Fruit fly (Drosophila melanogaster) whole organism, embryonic: ENCODE results near the gene CG33770.

ENCODE experiments used
- CG11093 ChIP-seq: fragments of 200-800 bp; sonication (Bioruptor generic); IDR thresholded peaks from 3 replicates; pipeline ENCODE4 v1.3.6; 2022; ENCODE audit warnings: missing biosample characterization, missing genetic modification characterization
- CG15479 ChIP-seq: fragments of 200-800 bp; sonication (Bioruptor generic); optimal IDR thresholded peaks from 3 replicates; lab custom pipeline; 2019; ENCODE audit warnings: missing biosample characterization, mild to moderate bottlenecking, missing genetic modification characterization, moderate library complexity
- CG2199 ChIP-seq: fragments of 200-800 bp; sonication (Bioruptor generic); IDR thresholded peaks from 3 replicates; pipeline ENCODE4 v1.3.6; 2022; ENCODE audit warnings: missing biosample characterization, missing genetic modification characterization
- CG34376 ChIP-seq: fragments of 200-800 bp; sonication (Bioruptor generic); optimal IDR thresholded peaks from 2 replicates; lab custom pipeline; 2018; ENCODE audit warnings: missing biosample characterization, mild to moderate bottlenecking, missing genetic modification characterization
- CG4360 ChIP-seq: fragments of 200-800 bp; sonication (Bioruptor generic); IDR thresholded peaks from 2 replicates; pipeline ENCODE4 v1.3.6; 2022; ENCODE audit warnings: missing biosample characterization, missing genetic modification characterization
- CG5180 ChIP-seq: fragments of 200-800 bp; sonication (Bioruptor generic); optimal IDR thresholded peaks from 3 replicates; lab custom pipeline; 2017; ENCODE audit warnings: missing biosample characterization, missing genetic modification characterization, mild to moderate bottlenecking, moderate library complexity, missing genetic modification reagents
- CG6791 ChIP-seq: fragments of 200-800 bp; sonication (Bioruptor generic); IDR thresholded peaks from 3 replicates; pipeline ENCODE4 v1.3.6; 2022; ENCODE audit warnings: missing biosample characterization, missing genetic modification characterization; ENCODE audit not compliant: partially characterized antibody
- CG8290 ChIP-seq, 3 experiments: fragments of 200-800 bp; sonication (Bioruptor generic); optimal IDR thresholded peaks; 2 replicates each; lab custom pipeline; 2016 to 2019; ENCODE audit warnings: missing biosample characterization in 3 of 3, missing genetic modification characterization in 3 of 3, mild to moderate bottlenecking in 2 of 3, moderate library complexity in 1 of 3
- CTCF ChIP-seq: fragments of 200-800 bp; sonication (Bioruptor generic); optimal IDR thresholded peaks from 2 replicates; lab custom pipeline; 2017; ENCODE audit warnings: missing biosample characterization, mild to moderate bottlenecking, missing genetic modification characterization, moderate library complexity
- Deaf1 ChIP-seq: fragments of 200-800 bp; optimal IDR thresholded peaks from 3 replicates; lab custom pipeline; 2019; ENCODE audit warnings: missing biosample characterization, mild to moderate bottlenecking, missing genetic modification characterization, moderate library complexity
- Dip2 ChIP-seq: fragments of 200-800 bp; sonication (Bioruptor generic); IDR thresholded peaks from 2 replicates; pipeline ENCODE4 v1.3.6; 2022; ENCODE audit warnings: missing biosample characterization, missing genetic modification characterization
- Doc2 ChIP-seq: fragments of 200-800 bp; sonication (Bioruptor generic); IDR thresholded peaks from 2 replicates; pipeline ENCODE4 v1.3.6; 2022; ENCODE audit warnings: missing biosample characterization, missing genetic modification characterization
- Ets65A ChIP-seq: fragments of 200-800 bp; sonication (Bioruptor generic); peaks from one replicate; lab custom pipeline; 2016; ENCODE audit warnings: missing biosample characterization, missing genetic modification characterization
- HLH54F ChIP-seq: fragments of 200-800 bp; sonication (Bioruptor generic); optimal IDR thresholded peaks from 3 replicates; lab custom pipeline; 2016; ENCODE audit warnings: missing biosample characterization, missing genetic modification characterization
- Hmr ChIP-seq: fragments of 200-800 bp; sonication (Bioruptor generic); optimal IDR thresholded peaks from 3 replicates; lab custom pipeline; 2017; ENCODE audit warnings: mild to moderate bottlenecking, missing biosample characterization, missing genetic modification reagents, missing genetic modification characterization
- Mad ChIP-seq: fragments of 200-800 bp; sonication (Bioruptor generic); optimal IDR thresholded peaks from 2 replicates; lab custom pipeline; 2016; ENCODE audit warnings: missing biosample characterization, missing genetic modification characterization
- Med ChIP-seq: fragments of 200-800 bp; sonication (Bioruptor generic); peaks from one replicate; lab custom pipeline; 2016; ENCODE audit warnings: missing biosample characterization, missing genetic modification characterization, mild to moderate bottlenecking, inconsistent platforms, moderate library complexity
- cg ChIP-seq: fragments of 200-800 bp; sonication (Bioruptor generic); optimal IDR thresholded peaks from 3 replicates; lab custom pipeline; 2019; ENCODE audit warnings: missing biosample characterization, mild to moderate bottlenecking, missing genetic modification characterization, moderate library complexity
- crp ChIP-seq, 2 experiments: fragments of 200-800 bp; sonication (Bioruptor generic); optimal IDR thresholded peaks; 2 replicates in 1 of 2; 3 replicates in 1 of 2; lab custom pipeline; 2017; ENCODE audit warnings: missing biosample characterization in 2 of 2, missing genetic modification characterization in 2 of 2, mild to moderate bottlenecking in 1 of 2, moderate library complexity in 1 of 2
- ems ChIP-seq: fragments of 200-800 bp; sonication (Bioruptor generic); optimal IDR thresholded peaks from 3 replicates; lab custom pipeline; 2016; ENCODE audit warnings: missing biosample characterization, missing genetic modification characterization
- ewg ChIP-seq: fragments of 200-800 bp; sonication (Bioruptor generic); optimal IDR thresholded peaks from 3 replicates; lab custom pipeline; 2017; ENCODE audit warnings: mild to moderate bottlenecking, missing biosample characterization, missing genetic modification reagents, missing genetic modification characterization
- eyg ChIP-seq: fragments of 200-800 bp; sonication (Bioruptor generic); optimal IDR thresholded peaks from 3 replicates; lab custom pipeline; 2016; ENCODE audit warnings: missing biosample characterization, missing genetic modification characterization
- gce ChIP-seq: fragments of 200-800 bp; sonication (Bioruptor generic); IDR thresholded peaks from 3 replicates; pipeline ENCODE4 v1.3.6; 2022; ENCODE audit warnings: missing biosample characterization, missing genetic modification characterization
- hkb ChIP-seq, 2 experiments: fragments of 200-800 bp in 1 of 2; fragments of >200 bp in 1 of 2; sonication (Bioruptor generic) in 1 of 2; IDR thresholded peaks in 1 of 2; optimal IDR thresholded peaks in 1 of 2; 2 replicates each; pipeline versions ENCODE4 v1.3.6 to Lab custom; 2017 to 2022; ENCODE audit warnings: missing biosample characterization in 1 of 2, missing genetic modification characterization in 1 of 2
- jumu ChIP-seq: fragments of 200-800 bp; sonication (Bioruptor generic); optimal IDR thresholded peaks from 3 replicates; lab custom pipeline; 2016; ENCODE audit warnings: missing biosample characterization, missing genetic modification characterization
- phol ChIP-seq: fragments of 200-800 bp; sonication (Bioruptor generic); optimal IDR thresholded peaks from 3 replicates; lab custom pipeline; 2018; ENCODE audit warnings: missing biosample characterization, mild to moderate bottlenecking, missing genetic modification characterization, moderate library complexity
- pita ChIP-seq: fragments of 200-800 bp; sonication (Bioruptor generic); optimal IDR thresholded peaks from 2 replicates; lab custom pipeline; 2017; ENCODE audit warnings: missing biosample characterization, mild to moderate bottlenecking, missing genetic modification characterization
- repo ChIP-seq: fragments of 200-800 bp; sonication (Bioruptor generic); optimal IDR thresholded peaks from 2 replicates; lab custom pipeline; 2016; ENCODE audit warnings: missing biosample characterization, missing genetic modification characterization
- sens ChIP-seq: fragments of 200-800 bp; sonication (Bioruptor generic); peaks from one replicate; lab custom pipeline; 2016; ENCODE audit warnings: missing biosample characterization, missing genetic modification characterization
- stwl ChIP-seq: fragments of 200-800 bp; sonication (Bioruptor generic); optimal IDR thresholded peaks from 3 replicates; lab custom pipeline; 2018; ENCODE audit warnings: missing biosample characterization, mild to moderate bottlenecking, missing genetic modification characterization, moderate library complexity
- tap ChIP-seq: fragments of 200-800 bp; optimal IDR thresholded peaks from 3 replicates; lab custom pipeline; 2019; ENCODE audit warnings: missing biosample characterization, mild to moderate bottlenecking, missing genetic modification characterization, moderate library complexity
- tio ChIP-seq: fragments of 200-800 bp; sonication (Bioruptor generic); optimal IDR thresholded peaks from 2 replicates; lab custom pipeline; 2017; ENCODE audit warnings: missing biosample characterization, missing genetic modification characterization, inconsistent platforms
- twi ChIP-seq: fragments of 200-800 bp; optimal IDR thresholded peaks from 2 replicates; lab custom pipeline; 2019; ENCODE audit warnings: missing biosample characterization, mild to moderate bottlenecking, missing genetic modification characterization, moderate library complexity

CG33770 gene

DNA sequence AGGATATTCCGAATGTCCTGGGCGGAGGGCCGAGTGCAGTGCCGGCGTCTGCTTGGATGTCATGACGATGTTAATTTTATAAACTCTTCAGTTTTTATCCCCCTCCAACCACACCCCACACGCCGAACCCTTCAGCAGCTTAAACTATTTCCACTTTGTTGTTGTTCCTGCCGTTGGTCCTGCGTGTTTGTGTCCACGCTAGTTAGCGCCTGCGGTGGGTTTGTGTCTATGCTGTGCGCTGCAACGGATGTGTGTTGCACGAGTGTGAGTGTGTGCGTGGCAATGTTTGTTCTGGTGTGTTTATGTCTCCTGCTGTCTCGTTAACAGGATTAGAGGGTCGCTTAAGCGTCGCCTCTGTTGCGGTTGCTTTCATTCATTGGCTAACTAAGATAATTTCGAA, 31.7 kb upstream of the CG33770 start:
- TF ChIP-seq CG34376 = no peak
- TF ChIP-seq Doc2 (GFP tag; lab: Robert Waterston, UW) = no peak
- TF ChIP-seq phol (tag; lab: Kevin White, UChicago) = no peak
- no peak for TF ChIP-seq jumu (GFP tag; lab: Kevin White, UChicago)
- peak; percentile 5 for TF ChIP-seq CG15479 (GFP tag; lab: Kevin White, UChicago)
- peak; percentile 40 for TF ChIP-seq ewg (GFP tag; lab: Kevin White, UChicago)
- no peak for TF ChIP-seq tio (GFP tag; lab: Kevin White, UChicago)
- TF ChIP-seq Med (GFP tag; lab: Kevin White, UChicago) = peak; percentile 41
- peak; percentile 79 for TF ChIP-seq Ets65A
- peak; percentile 22 for TF ChIP-seq cg
- TF ChIP-seq twi (tag; lab: Kevin White, UChicago) = no peak
- peak; percentile 65 for TF ChIP-seq CG4360 (GFP tag; lab: Robert Waterston, UW)
- TF ChIP-seq Hmr (GFP tag; lab: Kevin White, UChicago) = no peak
- no peak for TF ChIP-seq hkb (optimal IDR thresholded peaks at IDR 0.05; lab: Kevin White, UChicago)
- no peak for TF ChIP-seq hkb (GFP tag; IDR thresholded peaks at IDR 0.05; lab: Robert Waterston, UW)
- TF ChIP-seq CG2199 (GFP tag; lab: Robert Waterston, UW) = 0 out of 3 replicates have a peak, but pooled peaks have one; percentile 50
- TF ChIP-seq Mad = no peak
- peak; percentile 39 for TF ChIP-seq pita (GFP tag; lab: Kevin White, UChicago)
- peak; percentile 41 for TF ChIP-seq CTCF (GFP tag; lab: Kevin White, UChicago)
- no peak for TF ChIP-seq crp (GFP tag; optimal IDR thresholded peaks at IDR 0.05; lab: Kevin White, UChicago)

DNA sequence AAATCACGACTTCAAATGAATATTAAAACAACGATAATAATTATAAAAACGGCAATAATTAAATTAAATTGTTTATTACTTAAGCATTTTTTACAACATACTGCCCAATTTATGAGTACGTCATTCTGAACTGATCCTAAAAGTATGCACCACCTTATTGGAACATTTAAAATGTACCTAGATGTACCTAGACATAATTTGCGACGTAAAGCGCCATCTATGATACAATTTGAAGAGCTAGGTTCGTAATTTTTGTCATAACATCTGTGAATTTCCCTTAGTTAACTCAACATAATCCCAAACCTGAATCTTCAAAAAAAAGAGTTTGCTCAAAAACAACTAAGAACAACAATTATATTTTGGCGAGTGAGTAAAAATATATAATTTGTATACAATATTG, 14.4 kb upstream of the CG33770 start:
- TF ChIP-seq pita (GFP tag; lab: Kevin White, UChicago) (peak; percentile 19), HLH54F (GFP tag; lab: Kevin White, UChicago) (no peak), ems (no peak), CG8290 (GFP tag; optimal IDR thresholded peaks at IDR 0.05; lab: Kevin White, UChicago) (peak; percentile 64), CG8290 (tag; optimal IDR thresholded peaks at IDR 0.05; lab: Kevin White, UChicago) (no peak), stwl (tag; lab: Kevin White, UChicago) (peak; percentile 84), CG11093 (no peak), tap (tag; lab: Kevin White, UChicago) (no peak), gce (no peak), CG6791 (GFP tag; lab: Robert Waterston, UW) (peak; percentile 55; the same call in 2 of the 3 replicates), eyg (GFP tag; lab: Kevin White, UChicago) (no peak), CTCF (GFP tag; lab: Kevin White, UChicago) (peak; percentile 91), Dip2 (peak; percentile 88), sens (GFP tag; lab: Kevin White, UChicago) (peak; percentile 71), CG2199 (GFP tag; lab: Robert Waterston, UW) (0 out of 3 replicates have a peak, but pooled peaks have one; percentile 46)

DNA sequence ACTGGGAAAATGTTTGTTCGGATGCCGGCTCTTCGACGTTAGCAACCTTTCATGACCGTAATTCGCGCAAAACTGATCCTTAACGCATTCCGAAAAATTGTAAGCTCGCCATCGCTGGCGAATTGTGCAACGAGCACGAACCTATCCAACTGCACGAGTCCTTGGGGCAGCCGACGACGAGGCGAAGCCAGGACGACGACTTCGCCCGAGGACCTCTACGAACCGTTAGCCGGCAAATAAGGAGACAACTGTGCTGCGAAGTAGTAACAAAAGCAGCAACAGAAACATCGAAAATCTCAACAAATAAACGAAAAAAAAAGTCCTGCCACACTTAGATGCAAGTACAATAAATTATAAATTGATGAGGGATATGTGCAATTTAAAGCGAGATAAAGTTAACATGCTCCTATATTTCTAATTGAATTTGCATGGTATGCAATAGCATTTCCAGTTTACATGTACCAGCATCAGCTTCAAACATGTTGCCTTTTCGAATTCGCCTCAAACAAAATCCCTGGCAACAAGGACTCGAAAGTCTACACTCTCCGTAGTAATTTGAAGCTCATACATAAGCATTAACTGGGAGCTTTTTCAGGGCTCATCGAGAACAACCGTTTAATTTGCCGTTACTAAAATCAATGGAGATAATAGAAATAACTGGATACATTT, 10.5 kb upstream of the CG33770 start, which contains the start of gene CG14459:
TSS of gene CG14459 (minus strand) at position 51 of the 669 bp plus-strand sequence.
- TF ChIP-seq repo (GFP tag; lab: Kevin White, UChicago) = no peak
- peak; percentile 82 for TF ChIP-seq Deaf1 (tag; lab: Kevin White, UChicago)
- peak; percentile 93 for TF ChIP-seq CG5180 (GFP tag; lab: Kevin White, UChicago)
- TF ChIP-seq, all 482 proteins: peak for 2
